Worm (Caenorhabditis elegans) whole organism, early embryonic: ENCODE results near the gene K04G11.1.

Experiments used
- B0310.2 ChIP-seq: sonication (generic microtip); optimal IDR thresholded peaks from 2 replicates; lab custom pipeline; 2016; ENCODE audit warnings: mild to moderate bottlenecking, missing genetic modification characterization, missing compliant biosample characterization
- F13C5.2 ChIP-seq: sonication (generic microtip); optimal IDR thresholded peaks from 2 replicates; lab custom pipeline; 2017; ENCODE audit warnings: mild to moderate bottlenecking, missing genetic modification characterization, inconsistent platforms, missing compliant biosample characterization
- aly-1 ChIP-seq: sonication (generic microtip); optimal IDR thresholded peaks from 2 replicates; lab custom pipeline; 2016; ENCODE audit warnings: missing genetic modification characterization, missing compliant biosample characterization
- ama-1 ChIP-seq: fragments of 150-350 bp; optimal IDR thresholded peaks from 2 replicates; lab custom pipeline; 2014
- ceh-13 ChIP-seq: fragments of 200-800 bp; sonication (Bioruptor generic); optimal IDR thresholded peaks from 2 replicates; lab custom pipeline; 2018; ENCODE audit warnings: mild to moderate bottlenecking, missing genetic modification characterization, missing compliant biosample characterization
- ceh-36 ChIP-seq: sonication (generic microtip); optimal IDR thresholded peaks from 2 replicates; lab custom pipeline; 2016; ENCODE audit warnings: missing genetic modification characterization, inconsistent platforms, missing compliant biosample characterization
- ets-7 ChIP-seq: sonication (generic microtip); optimal IDR thresholded peaks from 2 replicates; lab custom pipeline; 2016; ENCODE audit warnings: missing genotype, missing genetic modification characterization, missing compliant biosample characterization
- flt-1 ChIP-seq: fragments of 200-800 bp; sonication (Bioruptor generic); IDR thresholded peaks from 2 replicates; pipeline ENCODE4 v1.3.6; 2022; ENCODE audit warnings: missing genetic modification characterization, missing compliant biosample characterization
- hmbx-1 ChIP-seq: sonication (generic microtip); optimal IDR thresholded peaks from 2 replicates; lab custom pipeline; 2016; ENCODE audit warnings: mild to moderate bottlenecking, missing genetic modification characterization, missing compliant biosample characterization
- hmg-4 ChIP-seq: fragments of 200-800 bp; sonication (Bioruptor generic); optimal IDR thresholded peaks from 2 replicates; lab custom pipeline; 2018; ENCODE audit warnings: mild to moderate bottlenecking, missing genetic modification characterization, missing compliant biosample characterization
- hnd-1 ChIP-seq: sonication (generic microtip); optimal IDR thresholded peaks from 2 replicates; lab custom pipeline; 2016; ENCODE audit warnings: missing genetic modification characterization, missing compliant biosample characterization
- pes-1 ChIP-seq: fragments of 200-800 bp; sonication (Bioruptor generic); IDR thresholded peaks from 2 replicates; pipeline ENCODE4 v1.3.6; 2022; ENCODE audit warnings: missing genetic modification reagents, missing genetic modification characterization, missing compliant biosample characterization
- scrt-1 ChIP-seq: fragments of 200-800 bp; sonication (Bioruptor generic); IDR thresholded peaks from 2 replicates; pipeline ENCODE4 v1.3.6; 2022; ENCODE audit warnings: missing genetic modification characterization, missing compliant biosample characterization
- sea-1 ChIP-seq: fragments of 200-800 bp; sonication (Bioruptor generic); conservative IDR thresholded peaks from 2 replicates; pipeline ENCODE4 v1.3.6; 2022; ENCODE audit warnings: missing genetic modification characterization, missing compliant biosample characterization
- tbx-11 ChIP-seq: fragments of 200-800 bp; sonication (Bioruptor generic); IDR thresholded peaks from 2 replicates; pipeline ENCODE4 v1.3.6; 2022; ENCODE audit warnings: missing genetic modification characterization, missing compliant biosample characterization
- tbx-37 ChIP-seq: fragments of 200-800 bp; sonication (Bioruptor generic); conservative IDR thresholded peaks from 2 replicates; pipeline ENCODE4 v1.3.6; 2022; ENCODE audit warnings: missing genetic modification reagents, missing genetic modification characterization, missing compliant biosample characterization
- tra-4 ChIP-seq: sonication (generic microtip); optimal IDR thresholded peaks from 2 replicates; lab custom pipeline; 2017; ENCODE audit warnings: missing genetic modification characterization, missing compliant biosample characterization

Gene K04G11.1

ce11 chrX:14335220-14335619, at the start of gene K04G11.1:
TSS of gene K04G11.1 (plus strand) at chrX:14335520.
- TF ChIP-seq pes-1 (GFP tag; lab: Robert Waterston, UW), result no peak
- no peak for TF ChIP-seq ama-1 (lab: Kevin White, UChicago)
- no peak for TF ChIP-seq tbx-11 (GFP tag; lab: Robert Waterston, UW)
- TF ChIP-seq B0310.2 (tag; lab: Kevin White, UChicago), result no peak
- TF ChIP-seq hnd-1 (tag; lab: Kevin White, UChicago), result no peak
- TF ChIP-seq hmbx-1 (tag; lab: Kevin White, UChicago), result no peak
- no peak for TF ChIP-seq ets-7
- TF ChIP-seq tra-4, result no peak
- TF ChIP-seq tbx-37, result no peak
- no peak for TF ChIP-seq scrt-1 (GFP tag; lab: Robert Waterston, UW)
- TF ChIP-seq F13C5.2 (tag; lab: Kevin White, UChicago), result no peak
- no peak for TF ChIP-seq hmg-4 (GFP tag; lab: Kevin White, UChicago)
- no peak for TF ChIP-seq sea-1
- TF ChIP-seq aly-1, result no peak
- no peak for TF ChIP-seq ceh-36
- no peak for TF ChIP-seq flt-1 (GFP tag; lab: Robert Waterston, UW)
- no peak for TF ChIP-seq ceh-13 (GFP tag; lab: Kevin White, UChicago)

- TF ChIP-seq ceh-13 (GFP tag; lab: Kevin White, UChicago), result no peak
Observed at ce11 chrX:14287888-14288287, 47.4 kb upstream of the K04G11.1 start.

ce11 chrX:14289993-14290392, 45.3 kb upstream of the K04G11.1 start:
- TF ChIP-seq hnd-1 (tag; lab: Kevin White, UChicago), result no peak
- TF ChIP-seq scrt-1 (GFP tag; lab: Robert Waterston, UW), result no peak
- no peak for TF ChIP-seq ceh-13 (GFP tag; lab: Kevin White, UChicago)
- TF ChIP-seq ceh-36, result no peak
- no peak for TF ChIP-seq ets-7
- TF ChIP-seq hmbx-1 (tag; lab: Kevin White, UChicago), result no peak
- TF ChIP-seq flt-1 (GFP tag; lab: Robert Waterston, UW), result no peak
- no peak for TF ChIP-seq aly-1
- no peak for TF ChIP-seq sea-1

- TF ChIP-seq ceh-13 (GFP tag; lab: Kevin White, UChicago) (no peak), ets-7 (no peak), ama-1 (lab: Kevin White, UChicago) (no peak), sea-1 (no peak), tbx-11 (GFP tag; lab: Robert Waterston, UW) (no peak), ceh-36 (no peak)
Observed at ce11 chrX:14292632-14293031, 42.7 kb upstream of the K04G11.1 start.

- TF ChIP-seq scrt-1 (GFP tag; lab: Robert Waterston, UW), result no peak
Observed at ce11 chrX:14296559-14296958, 38.8 kb upstream of the K04G11.1 start, which contains the start of gene madd-3. TSS of gene madd-3 (minus strand) at chrX:14296659.

- TF ChIP-seq B0310.2 (tag; lab: Kevin White, UChicago) (no peak), tra-4 (no peak), flt-1 (GFP tag; lab: Robert Waterston, UW) (no peak), tbx-37 (no peak), ceh-13 (GFP tag; lab: Kevin White, UChicago) (no peak), hmg-4 (GFP tag; lab: Kevin White, UChicago) (peak; percentile 75), ceh-36 (no peak), F13C5.2 (tag; lab: Kevin White, UChicago) (no peak)
Observed at ce11 chrX:14297209-14297608, 38.1 kb upstream of the K04G11.1 start.

ce11 chrX:14303078-14303477, 32.2 kb upstream of the K04G11.1 start, which contains the start of gene C11H1.5:
TSS of gene C11H1.5 (minus strand) at chrX:14303178.
- no peak for TF ChIP-seq tbx-37
- no peak for TF ChIP-seq B0310.2 (tag; lab: Kevin White, UChicago)
- no peak for TF ChIP-seq aly-1
- TF ChIP-seq ceh-36, result no peak
- TF ChIP-seq pes-1 (GFP tag; lab: Robert Waterston, UW), result no peak
- TF ChIP-seq flt-1 (GFP tag; lab: Robert Waterston, UW), result no peak
- TF ChIP-seq hmbx-1 (tag; lab: Kevin White, UChicago), result no peak
- TF ChIP-seq sea-1, result no peak

- TF ChIP-seq pes-1 (GFP tag; lab: Robert Waterston, UW) (no peak), sea-1 (no peak), ama-1 (lab: Kevin White, UChicago) (no peak), tra-4 (no peak), ceh-36 (no peak), hmbx-1 (tag; lab: Kevin White, UChicago) (no peak), B0310.2 (tag; lab: Kevin White, UChicago) (no peak), tbx-37 (no peak), hmg-4 (GFP tag; lab: Kevin White, UChicago) (no peak)
Observed at ce11 chrX:14307667-14308066, 27.7 kb upstream of the K04G11.1 start, which contains the start of gene gphr-2. TSS of gene gphr-2 (minus strand) at chrX:14307767.

ce11 chrX:14309656-14310055, 25.7 kb upstream of the K04G11.1 start:
- TF ChIP-seq ama-1 (lab: Kevin White, UChicago) (no peak), scrt-1 (GFP tag; lab: Robert Waterston, UW) (no peak), tra-4 (no peak), tbx-37 (no peak), aly-1 (no peak), sea-1 (no peak), ets-7 (no peak), hmbx-1 (tag; lab: Kevin White, UChicago) (no peak)
